Worm (Caenorhabditis elegans): Measurements from ENCODE around the gene pqn-68.

Gene pqn-68

ce11 chrV:12995269-12995668 lies 42.8 kb downstream of the pqn-68 start, which contains the start of gene far-5:
Gene far-5 (plus strand): TSS chrV:12995569.
- TF ChIP-seq unc-39 (tag; optimal IDR thresholded peaks at IDR 0.05) (no peak), ceh-83 (GFP tag; optimal IDR thresholded peaks at IDR 0.05) (no peak), drap-1 (GFP tag; optimal IDR thresholded peaks at IDR 0.05) (no peak), tbx-8 (GFP tag; optimal IDR thresholded peaks at IDR 0.05) (no peak)

ce11 chrV:12997422-12997821 lies 45.0 kb downstream of the pqn-68 start, which contains the start of gene far-3:
Gene far-3 (minus strand): TSS chrV:12997522.
- TF ChIP-seq lin-32 (GFP tag; optimal IDR thresholded peaks at IDR 0.05) (no peak), drap-1 (GFP tag; optimal IDR thresholded peaks at IDR 0.05) (no peak), lin-13 (tag; optimal IDR thresholded peaks at IDR 0.05) (no peak), tbx-8 (GFP tag; optimal IDR thresholded peaks at IDR 0.05) (no peak), cnd-1 (tag; optimal IDR thresholded peaks at IDR 0.05) (no peak), ham-2 (GFP tag; optimal IDR thresholded peaks at IDR 0.05) (no peak)

- TF ChIP-seq flh-1 (GFP tag; optimal IDR thresholded peaks at IDR 0.05) (no peak), unc-120 (tag; optimal IDR thresholded peaks at IDR 0.05; ENCODE audit: poor library complexity, severe bottlenecking) (no peak), hlh-1 (tag; optimal IDR thresholded peaks at IDR 0.05) (no peak), cnd-1 (tag; optimal IDR thresholded peaks at IDR 0.05) (no peak), pha-4 (tag; optimal IDR thresholded peaks at IDR 0.05) (no peak)
These were observed 47.1 kb downstream of the pqn-68 start, which contains the start of gene far-4 for ce11 chrV:12999559-12999958. Gene far-4 (minus strand): TSS chrV:12999659.

- no peak for TF ChIP-seq mls-2 (tag; optimal IDR thresholded peaks at IDR 0.05)
- TF ChIP-seq nhr-76 (tag; optimal IDR thresholded peaks at IDR 0.05): no peak
- TF ChIP-seq tbx-8 (GFP tag; optimal IDR thresholded peaks at IDR 0.05): no peak
- no peak for TF ChIP-seq drap-1 (GFP tag; optimal IDR thresholded peaks at IDR 0.05)
- TF ChIP-seq mab-5 (tag; optimal IDR thresholded peaks at IDR 0.05): no peak
- no peak for TF ChIP-seq lin-13 (tag; optimal IDR thresholded peaks at IDR 0.05)
- TF ChIP-seq nhr-2 (tag; optimal IDR thresholded peaks at IDR 0.05): no peak
- no peak for TF ChIP-seq sptf-1 (tag; optimal IDR thresholded peaks at IDR 0.05)
- TF ChIP-seq unc-62 (GFP tag; optimal IDR thresholded peaks at IDR 0.05): no peak
- no peak for TF ChIP-seq unc-120 (tag; optimal IDR thresholded peaks at IDR 0.05; ENCODE audit: poor library complexity, severe bottlenecking)
- no peak for TF ChIP-seq mep-1 (tag; optimal IDR thresholded peaks at IDR 0.05)
- TF ChIP-seq unc-39 (tag; optimal IDR thresholded peaks at IDR 0.05): no peak
- TF ChIP-seq ceh-43 (GFP tag; optimal IDR thresholded peaks at IDR 0.05): no peak
- TF ChIP-seq ceh-83 (GFP tag; optimal IDR thresholded peaks at IDR 0.05): no peak
- TF ChIP-seq ztf-11 (tag; optimal IDR thresholded peaks at IDR 0.05): no peak
- TF ChIP-seq nhr-28 (tag; optimal IDR thresholded peaks at IDR 0.05): no peak
- TF ChIP-seq ces-1 (GFP tag; optimal IDR thresholded peaks at IDR 0.05): no peak
These were observed 47.6 kb downstream of the pqn-68 start for ce11 chrV:13000068-13000467.

- TF ChIP-seq sptf-1 (tag; optimal IDR thresholded peaks at IDR 0.05): no peak
- no peak for TF ChIP-seq ham-2 (GFP tag; optimal IDR thresholded peaks at IDR 0.05)
- no peak for TF ChIP-seq nhr-28 (tag; optimal IDR thresholded peaks at IDR 0.05)
These were observed 49.6 kb downstream of the pqn-68 start, which contains the start of gene inft-2 for ce11 chrV:13002070-13002469. Gene inft-2 (plus strand): TSS chrV:13002317.
